Worm (Caenorhabditis elegans) whole organism, L1 larva: ENCODE data around the gene cytb-5.1.

Experiments
- aha-1 ChIP-seq: fragments of 150-350 bp; optimal IDR thresholded peaks from 2 replicates; lab custom pipeline; 2014; ENCODE audit warnings: missing biosample characterization, missing genetic modification characterization
- ama-1 ChIP-seq: fragments of 150-350 bp; optimal IDR thresholded peaks from 2 replicates; lab custom pipeline; 2014
- blmp-1 ChIP-seq: fragments of 150-350 bp; optimal IDR thresholded peaks from 2 replicates; lab custom pipeline; 2014; ENCODE audit warnings: missing biosample characterization, missing genetic modification characterization
- lin-13 ChIP-seq: fragments of 150-350 bp; optimal IDR thresholded peaks from 2 replicates; lab custom pipeline; 2014; ENCODE audit warnings: missing biosample characterization, missing genetic modification reagents, missing genetic modification characterization
- nhr-12 ChIP-seq: sonication (generic microtip); optimal IDR thresholded peaks from 2 replicates; lab custom pipeline; 2017; ENCODE audit warnings: missing biosample characterization, missing genetic modification characterization
- pqm-1 ChIP-seq: sonication (generic microtip); optimal IDR thresholded peaks from 3 replicates; lab custom pipeline; 2017; ENCODE audit warnings: missing biosample characterization, missing genetic modification characterization
- snpc-4 ChIP-seq: fragments of 150-350 bp; optimal IDR thresholded peaks from 2 replicates; lab custom pipeline; 2014; ENCODE audit warnings: missing biosample characterization, missing genetic modification characterization
- sptf-1 ChIP-seq: fragments of 150-350 bp; optimal IDR thresholded peaks from 2 replicates; lab custom pipeline; 2014; ENCODE audit warnings: missing biosample characterization, missing genetic modification characterization
- unc-62 ChIP-seq: fragments of 150-350 bp; optimal IDR thresholded peaks from 2 replicates; lab custom pipeline; 2014; ENCODE audit warnings: missing biosample characterization, missing genetic modification reagents, missing genetic modification characterization

ce11 chrX:13958451-13958850 lies 43.3 kb upstream of the cytb-5.1 start:
- TF ChIP-seq pqm-1 (no peak), sptf-1 (tag; lab: Kevin White, UChicago) (no peak), unc-62 (GFP tag; lab: Kevin White, UChicago) (no peak), blmp-1 (tag; lab: Kevin White, UChicago) (no peak), aha-1 (tag; lab: Kevin White, UChicago) (no peak), ama-1 (lab: Kevin White, UChicago) (no peak), snpc-4 (no peak), lin-13 (no peak), nhr-12 (no peak)
